Fruit fly (Drosophila melanogaster): Measurements from ENCODE around the gene Task7.

Gene Task7

dm6 chr3R:9459385-9460285, 47.5 kb upstream of the Task7 start (continued):
- TF ChIP-seq HmgZ (tag; optimal IDR thresholded peaks at IDR 0.05) (peak; percentile 72), Lim3 (GFP tag; IDR thresholded peaks at IDR 0.05) (no peak), CG14710 (tag; optimal IDR thresholded peaks at IDR 0.05) (peak; percentile 27), CG3407 (GFP tag; optimal IDR thresholded peaks at IDR 0.05) (peak; percentile 14), danr (GFP tag; IDR thresholded peaks at IDR 0.05) (no peak), scrt (GFP tag; optimal IDR thresholded peaks at IDR 0.05) (peak; percentile 71), z (GFP tag; IDR thresholded peaks at IDR 0.05) (peak; percentile 82; the same call in 2 of the 3 replicates), CG6683 (GFP tag; optimal IDR thresholded peaks at IDR 0.05) (peak; percentile 73), HmgD (GFP tag; optimal IDR thresholded peaks at IDR 0.05) (no peak), CG4854 (GFP tag; optimal IDR thresholded peaks at IDR 0.05) (peak; percentile 27), ap (GFP tag; IDR thresholded peaks at IDR 0.05) (no peak), CG15696 (tag; optimal IDR thresholded peaks at IDR 0.05) (peak; percentile 4), CG9932 (GFP tag; IDR thresholded peaks at IDR 0.05) (peak; percentile 65), fu2 (GFP tag; optimal IDR thresholded peaks at IDR 0.05) (peak; percentile 17), CG7963 (GFP tag; IDR thresholded peaks at IDR 0.05; ENCODE audit: partially characterized antibody) (no peak), esg (GFP tag; conservative IDR thresholded peaks at IDR 0.05) (peak; percentile 45), Optix (GFP tag; IDR thresholded peaks at IDR 0.05) (0 out of 3 replicates have a peak, but pooled peaks have one; percentile 5), CG10209 (GFP tag; optimal IDR thresholded peaks at IDR 0.05) (peak; percentile 62), fru (optimal IDR thresholded peaks at IDR 0.05) (no peak), ase (GFP tag; IDR thresholded peaks at IDR 0.05) (no peak), disco-r (GFP tag; optimal IDR thresholded peaks at IDR 0.05) (peak; percentile 6), Spps (tag; optimal IDR thresholded peaks at IDR 0.05) (no peak), Med (GFP tag) (peak; percentile 88), CG7839 (tag; optimal IDR thresholded peaks at IDR 0.05) (peak; percentile 81), tup (GFP tag; optimal IDR thresholded peaks at IDR 0.05) (peak; percentile 52), Bteb2 (GFP tag; optimal IDR thresholded peaks at IDR 0.05) (peak; percentile 55), CG7357 (GFP tag; IDR thresholded peaks at IDR 0.05) (peak; percentile 34; the same call in 1 of the 3 replicates), CG7786 (GFP tag; optimal IDR thresholded peaks at IDR 0.05) (peak; percentile 49), gce (GFP tag; IDR thresholded peaks at IDR 0.05) (0 out of 3 replicates have a peak, but pooled peaks have one; percentile 12), CG2129 (GFP tag; IDR thresholded peaks at IDR 0.05; ENCODE audit: partially characterized antibody) (no peak), CG3281 (GFP tag; optimal IDR thresholded peaks at IDR 0.05) (peak; percentile 86), wdn (GFP tag; IDR thresholded peaks at IDR 0.05) (0 out of 2 replicates have a peak, but pooled peaks have one; percentile 28), ash1 (GFP tag; optimal IDR thresholded peaks at IDR 0.05) (no peak), CG10431 (GFP tag; optimal IDR thresholded peaks at IDR 0.05) (no peak), slbo (GFP tag; IDR thresholded peaks at IDR 0.05) (peak; percentile 74), bigmax (GFP tag; optimal IDR thresholded peaks at IDR 0.05) (no peak), CG8089 (GFP tag; optimal IDR thresholded peaks at IDR 0.05) (no peak), Nf-YB (GFP tag; optimal IDR thresholded peaks at IDR 0.05) (peak; percentile 40), row (GFP tag; IDR thresholded peaks at IDR 0.05) (peak; percentile 82), CG12299 (tag; optimal IDR thresholded peaks at IDR 0.05) (peak; percentile 80), exex (tag; optimal IDR thresholded peaks at IDR 0.05) (peak; percentile 60), Ssrp (tag; optimal IDR thresholded peaks at IDR 0.05) (peak; percentile 37), Mrtf (GFP tag; IDR thresholded peaks at IDR 0.05) (peak; percentile 46; the same call in 1 of the 3 replicates), CoRest (tag; optimal IDR thresholded peaks at IDR 0.05) (peak; percentile 79), org-1 (GFP tag; optimal IDR thresholded peaks at IDR 0.05) (peak; percentile 79), CG42726 (GFP tag; IDR thresholded peaks at IDR 0.05; ENCODE audit: partially characterized antibody) (no peak), Mad (GFP tag; optimal IDR thresholded peaks at IDR 0.05) (no peak), Dek (tag; optimal IDR thresholded peaks at IDR 0.05) (peak; percentile 68), chn (GFP tag; optimal IDR thresholded peaks at IDR 0.05) (peak; percentile 39)

All from whole organism, embryonic.